Fruit fly (Drosophila melanogaster): ENCODE results near the gene Cap-D3.

DNA sequence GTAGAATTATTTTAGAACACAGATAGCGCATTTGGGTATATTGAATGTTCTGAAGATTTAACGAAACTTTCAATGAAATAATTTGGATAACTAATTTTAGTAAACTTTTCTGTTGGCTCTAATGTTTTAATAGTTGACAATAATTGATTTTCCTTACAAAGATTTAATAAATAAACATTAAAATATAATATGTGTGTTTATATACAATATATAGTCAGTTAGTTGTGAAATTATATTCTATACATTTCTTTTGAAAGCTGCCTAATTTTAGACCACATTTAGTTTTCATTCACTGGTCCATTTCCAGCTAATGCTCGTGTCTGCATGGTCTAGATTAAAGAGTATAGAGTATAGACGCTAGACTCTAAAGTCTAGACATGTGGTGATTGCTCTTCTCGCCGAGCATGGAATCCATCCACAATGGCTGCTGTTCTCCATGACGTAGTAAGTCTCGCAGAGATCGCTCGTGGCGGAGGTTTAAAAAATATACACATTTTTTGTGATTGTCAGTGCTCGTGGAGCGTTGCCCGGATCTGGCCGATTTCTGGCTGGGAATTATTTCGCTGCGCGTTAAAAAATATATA, 33.2 kb downstream of the Cap-D3 start, which contains the start of gene GluRIIB:
- no peak for TF ChIP-seq insv (optimal IDR thresholded peaks at IDR 0.05)
- TF ChIP-seq Sin3A (optimal IDR thresholded peaks at IDR 0.05): no peak

All from Kc167 (cell line).